Fruit fly (Drosophila melanogaster): Measurements from ENCODE around the gene CG33191.

Gene CG33191

DNA sequence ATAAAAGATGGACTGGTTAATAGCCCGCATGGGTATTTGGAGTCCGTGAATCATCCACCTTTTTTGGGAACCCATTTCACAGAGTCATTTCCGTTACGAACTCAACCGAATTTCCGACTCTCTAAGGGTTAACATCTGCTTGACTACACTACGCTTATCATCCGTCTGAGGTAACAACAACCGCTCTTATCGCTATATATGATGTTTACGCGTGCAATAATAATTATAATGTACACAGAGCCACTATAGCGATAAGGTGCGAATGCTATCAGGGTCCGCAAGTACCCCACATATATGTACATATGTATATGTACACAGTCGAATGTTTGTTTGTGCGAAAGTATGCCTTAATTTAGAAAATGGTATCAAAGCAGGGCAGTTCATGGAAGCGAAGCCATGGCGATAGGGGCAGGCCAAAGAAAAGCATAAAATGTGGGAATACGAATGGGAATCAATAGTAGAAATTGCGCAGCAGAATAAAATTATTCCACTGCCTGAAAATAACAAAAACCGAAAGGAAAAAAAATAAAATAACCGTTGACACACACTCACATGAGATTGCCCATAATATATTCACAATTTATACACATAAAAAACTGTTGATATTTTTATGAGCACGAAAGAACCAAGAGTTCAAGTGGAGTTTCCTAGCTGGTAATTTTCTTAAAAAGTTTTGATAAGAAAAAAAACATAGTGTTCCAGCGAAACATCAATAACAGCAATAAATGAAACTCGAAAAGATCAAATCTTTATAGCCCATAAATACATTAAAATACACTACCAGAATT is 30.9 kb upstream of the CG33191 start:
- TF ChIP-seq psq (optimal IDR thresholded peaks at IDR 0.05) (no peak), Myc (optimal IDR thresholded peaks at IDR 0.05) (no peak), insv (optimal IDR thresholded peaks at IDR 0.05) (no peak), Sin3A (optimal IDR thresholded peaks at IDR 0.05) (no peak)

DNA sequence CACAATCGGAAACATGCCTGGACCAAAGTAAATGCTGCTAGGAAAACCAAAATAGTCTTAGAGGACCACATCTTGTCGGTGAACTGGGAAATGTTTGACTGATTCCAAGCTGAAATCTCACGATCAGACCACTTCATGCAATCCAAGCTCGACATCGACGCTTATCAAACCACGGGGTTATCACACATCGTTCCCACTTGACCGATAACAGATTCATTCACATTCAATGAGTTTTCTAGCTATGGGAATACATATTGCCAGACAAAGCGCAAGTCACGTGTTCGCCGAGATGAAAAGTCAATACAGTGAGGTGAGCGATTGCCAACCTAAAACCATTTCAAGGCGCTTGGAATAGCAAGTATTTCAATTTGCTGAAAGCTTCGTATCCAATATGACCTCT is 30.0 kb upstream of the CG33191 start:
- TF ChIP-seq h (optimal IDR thresholded peaks at IDR 0.05) = no peak
- TF ChIP-seq Myc (optimal IDR thresholded peaks at IDR 0.05) = no peak
- TF ChIP-seq insv (optimal IDR thresholded peaks at IDR 0.05) = no peak
- no peak for TF ChIP-seq ttk (optimal IDR thresholded peaks at IDR 0.05)
- no peak for TF ChIP-seq psq (optimal IDR thresholded peaks at IDR 0.05)
- no peak for TF ChIP-seq Sin3A (optimal IDR thresholded peaks at IDR 0.05)

DNA sequence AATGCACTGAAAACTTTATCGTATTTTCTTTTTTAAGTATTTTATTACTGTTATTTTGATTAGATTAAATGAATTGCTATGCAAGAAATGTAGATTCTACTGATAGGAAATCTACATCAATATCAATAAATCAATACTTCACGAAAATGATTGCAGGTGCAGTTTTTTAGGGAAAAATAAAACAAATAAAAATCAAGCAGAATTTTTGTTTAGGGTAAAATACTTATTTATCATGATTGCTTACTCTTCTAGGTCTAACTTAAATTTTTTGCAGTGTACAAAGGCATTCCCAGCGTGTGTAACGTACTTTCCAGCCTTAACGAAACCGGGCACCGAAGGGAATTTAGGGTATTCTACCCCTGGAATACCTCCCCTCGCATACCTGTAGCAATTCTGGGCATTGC is 28.8 kb upstream of the CG33191 start:
- no peak for TF ChIP-seq Sin3A (optimal IDR thresholded peaks at IDR 0.05)
- TF ChIP-seq ttk (optimal IDR thresholded peaks at IDR 0.05) = no peak
- TF ChIP-seq h (optimal IDR thresholded peaks at IDR 0.05) = no peak
- TF ChIP-seq psq (optimal IDR thresholded peaks at IDR 0.05) = no peak
- no peak for TF ChIP-seq Myc (optimal IDR thresholded peaks at IDR 0.05)
- TF ChIP-seq insv (optimal IDR thresholded peaks at IDR 0.05) = no peak

DNA sequence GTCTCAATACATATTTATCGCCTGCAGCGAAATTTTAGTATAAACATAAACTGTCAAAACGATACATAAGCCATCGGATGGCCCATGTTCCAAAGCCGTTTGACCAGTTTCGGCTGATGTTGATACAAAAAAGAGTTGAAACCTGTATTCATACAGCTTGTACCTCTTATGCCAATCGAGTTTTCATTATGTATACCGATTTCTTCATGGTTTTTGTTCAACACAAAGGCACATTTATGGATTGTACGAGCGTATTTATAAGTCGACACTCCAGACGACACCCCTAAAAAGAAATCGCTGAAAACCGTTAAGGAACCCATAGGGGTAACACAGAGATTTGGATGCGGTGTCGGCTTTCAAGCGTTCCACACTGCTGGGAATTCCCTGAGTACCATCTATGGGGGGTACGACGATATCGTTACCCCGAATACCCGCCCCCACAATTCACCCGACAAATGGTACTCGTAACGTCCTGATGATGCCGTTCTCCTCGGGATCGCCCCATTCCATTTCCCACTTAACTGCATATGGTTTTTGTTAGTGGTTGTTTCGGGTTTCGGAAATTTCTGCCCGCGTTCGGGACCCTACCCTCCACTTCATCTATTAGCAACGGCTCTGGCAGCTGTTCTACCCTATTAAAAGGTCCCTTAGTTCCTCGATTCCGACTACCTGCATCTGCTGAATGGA is 28.3 kb upstream of the CG33191 start:
- TF ChIP-seq ttk (optimal IDR thresholded peaks at IDR 0.05) (no peak), psq (optimal IDR thresholded peaks at IDR 0.05) (no peak), h (optimal IDR thresholded peaks at IDR 0.05) (no peak), Myc (optimal IDR thresholded peaks at IDR 0.05) (no peak), insv (optimal IDR thresholded peaks at IDR 0.05) (no peak), Sin3A (optimal IDR thresholded peaks at IDR 0.05) (no peak)

DNA sequence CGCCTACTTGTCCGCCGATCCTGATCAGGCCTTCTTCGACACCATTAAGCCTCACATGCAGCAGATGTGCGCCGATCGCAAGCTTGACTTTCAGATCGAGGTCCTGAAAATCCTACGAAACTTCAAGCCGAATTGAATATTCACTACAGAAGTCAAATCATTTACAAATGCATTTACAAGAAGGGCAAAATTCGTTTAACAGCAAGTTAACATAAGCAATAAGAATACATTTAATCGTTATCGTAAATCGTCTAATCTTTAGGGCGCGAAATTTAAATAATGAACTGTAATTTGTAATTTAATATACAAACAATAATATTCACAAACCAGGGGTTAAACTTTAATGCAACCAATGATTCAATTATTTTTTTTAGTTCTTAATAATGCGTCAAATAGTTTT is 27.3 kb upstream of the CG33191 start:
- no peak for TF ChIP-seq psq (optimal IDR thresholded peaks at IDR 0.05)
- TF ChIP-seq Myc (optimal IDR thresholded peaks at IDR 0.05) = no peak
- TF ChIP-seq Sin3A (optimal IDR thresholded peaks at IDR 0.05) = no peak
- no peak for TF ChIP-seq insv (optimal IDR thresholded peaks at IDR 0.05)
- TF ChIP-seq ttk (optimal IDR thresholded peaks at IDR 0.05) = no peak

DNA sequence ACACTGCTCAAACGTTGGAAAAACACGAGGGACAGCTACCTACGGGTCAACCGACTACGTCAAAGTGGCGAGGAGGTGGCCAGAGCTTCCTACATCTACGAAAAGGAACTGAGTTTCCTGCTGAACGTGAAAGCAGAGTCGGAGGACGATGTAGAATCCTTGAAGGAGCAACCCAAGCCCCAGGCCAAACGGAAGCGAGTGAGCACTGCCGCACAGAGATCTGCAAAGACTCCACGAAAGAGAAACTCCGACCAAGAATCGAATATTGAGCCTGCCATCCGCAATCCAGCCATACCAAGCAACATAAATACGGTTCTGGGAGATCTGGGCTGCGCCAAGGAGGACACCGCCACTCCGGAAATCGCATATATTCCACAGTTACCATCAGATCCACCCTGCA is 26.9 kb upstream of the CG33191 start:
- TF ChIP-seq insv (optimal IDR thresholded peaks at IDR 0.05) (no peak), h (optimal IDR thresholded peaks at IDR 0.05) (no peak), Myc (optimal IDR thresholded peaks at IDR 0.05) (no peak), Sin3A (optimal IDR thresholded peaks at IDR 0.05) (no peak), ttk (optimal IDR thresholded peaks at IDR 0.05) (no peak), psq (optimal IDR thresholded peaks at IDR 0.05) (no peak)

DNA sequence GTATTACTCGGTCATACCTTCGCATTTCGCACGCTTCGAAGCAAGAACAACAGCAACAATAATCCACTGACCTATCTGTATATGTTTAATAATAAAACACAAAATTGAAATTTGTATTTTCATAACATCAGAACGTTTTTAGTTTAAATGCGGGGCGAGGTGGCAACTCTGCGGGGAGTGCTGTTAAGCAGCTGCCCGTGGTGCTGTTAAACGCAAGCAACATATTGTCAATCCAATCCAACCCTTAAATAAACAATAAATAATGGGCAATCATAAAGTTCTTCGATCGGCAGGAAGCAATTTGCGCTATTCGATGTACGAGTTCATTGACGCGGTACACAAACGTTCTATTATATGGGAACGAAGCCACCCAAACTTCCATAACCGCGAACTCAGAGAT is 26.4 kb upstream of the CG33191 start, which contains the start of gene hng2:
TSS of gene hng2 (plus strand) at position 219 of the 400 bp plus-strand sequence.
- TF ChIP-seq Sin3A (optimal IDR thresholded peaks at IDR 0.05) (no peak), psq (optimal IDR thresholded peaks at IDR 0.05) (no peak), h (optimal IDR thresholded peaks at IDR 0.05) (no peak), ttk (optimal IDR thresholded peaks at IDR 0.05) (no peak), Myc (optimal IDR thresholded peaks at IDR 0.05) (no peak), insv (optimal IDR thresholded peaks at IDR 0.05) (no peak)

DNA sequence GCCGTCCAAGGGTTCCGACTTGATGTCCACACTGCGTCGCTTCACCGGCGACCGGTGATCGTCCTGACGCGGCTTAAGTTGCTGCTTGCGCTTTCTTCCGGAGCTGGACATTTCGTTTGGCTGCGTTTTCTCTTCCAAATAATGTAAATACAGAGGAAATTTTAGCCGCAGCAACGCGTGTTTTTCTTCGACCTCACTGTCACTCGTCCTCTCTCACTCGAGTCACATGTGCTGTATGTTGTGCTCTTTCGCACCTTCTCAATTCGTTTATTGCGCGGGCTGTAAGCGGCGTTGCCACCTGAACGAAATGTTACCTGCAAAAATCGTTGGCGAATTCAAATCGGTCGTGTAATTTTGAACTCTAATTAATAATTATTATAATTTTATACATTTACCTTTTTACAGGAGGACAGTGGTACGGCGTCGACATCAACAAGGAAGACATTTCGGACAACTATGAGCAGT is 25.7 kb upstream of the CG33191 start, which contains the start of gene CG9839:
TSS of gene CG9839 (minus strand) at position 415 of the 465 bp plus-strand sequence.
- TF ChIP-seq h (optimal IDR thresholded peaks at IDR 0.05) = no peak
- TF ChIP-seq ttk (optimal IDR thresholded peaks at IDR 0.05) = no peak
- no peak for TF ChIP-seq Myc (optimal IDR thresholded peaks at IDR 0.05)
- no peak for TF ChIP-seq Sin3A (optimal IDR thresholded peaks at IDR 0.05)
- no peak for TF ChIP-seq psq (optimal IDR thresholded peaks at IDR 0.05)
- TF ChIP-seq insv (optimal IDR thresholded peaks at IDR 0.05) = no peak

DNA sequence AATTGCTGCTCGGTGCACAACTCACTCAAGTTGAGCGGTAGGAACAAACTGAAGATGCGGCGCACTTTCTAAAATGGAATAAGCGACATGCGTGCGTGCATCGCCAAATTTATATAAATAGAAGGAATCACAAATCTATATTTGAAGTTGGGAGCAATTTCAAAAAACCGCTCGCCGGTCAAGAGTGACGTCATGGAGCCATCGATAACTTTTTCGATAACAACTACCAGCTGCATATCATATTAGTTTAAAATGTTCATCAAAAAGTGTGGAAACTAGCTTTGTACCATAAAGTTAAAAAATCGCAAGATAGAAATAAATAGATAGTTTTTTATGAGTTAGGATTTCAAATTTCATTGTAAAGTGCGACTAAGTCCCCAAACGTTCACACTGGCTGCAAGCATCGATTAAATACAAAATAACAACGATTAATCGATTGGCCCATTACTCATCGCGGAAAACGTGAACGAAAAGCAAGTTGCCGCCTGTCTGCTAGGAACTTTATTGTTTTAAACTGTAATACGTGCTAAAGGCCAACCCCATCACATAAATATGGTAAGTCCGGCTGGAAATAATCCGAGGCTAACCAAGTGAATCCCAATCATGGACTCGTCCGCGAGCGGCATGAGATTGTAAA is 21.5 kb upstream of the CG33191 start, which contains the start of the genes Pif1A, Pif1B and CCT7:
TSS of gene Pif1A (minus strand) at position 51 of the 637 bp plus-strand sequence.
TSS of gene Pif1B (minus strand) at position 51 of the 637 bp plus-strand sequence.
TSS of gene CCT7 (plus strand) at position 439 of the 637 bp plus-strand sequence.
- TF ChIP-seq psq (optimal IDR thresholded peaks at IDR 0.05) (no peak), Sin3A (optimal IDR thresholded peaks at IDR 0.05) (no peak), ttk (optimal IDR thresholded peaks at IDR 0.05) (no peak), Myc (optimal IDR thresholded peaks at IDR 0.05) (no peak), h (optimal IDR thresholded peaks at IDR 0.05) (no peak)

DNA sequence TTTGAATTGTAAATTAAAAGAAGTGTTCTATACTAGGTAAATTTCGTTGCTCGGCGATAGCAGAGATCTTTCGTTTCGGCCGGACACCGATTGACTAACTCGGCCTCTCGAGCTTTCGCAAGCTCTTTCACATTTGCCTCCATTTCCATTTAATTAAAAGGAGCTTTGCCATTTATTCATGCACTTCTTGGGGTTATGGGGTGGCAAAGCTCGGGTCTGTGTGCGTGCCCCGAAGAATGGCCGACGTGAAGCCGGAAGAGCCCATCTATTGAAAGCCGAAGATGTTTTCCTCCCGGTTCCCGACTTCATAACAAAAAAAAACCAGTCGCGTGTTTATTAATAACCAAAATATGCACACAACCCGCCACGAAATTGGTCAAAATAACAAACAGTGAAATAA is 20.1 kb upstream of the CG33191 start:
- TF ChIP-seq insv (optimal IDR thresholded peaks at IDR 0.05) (no peak), psq (optimal IDR thresholded peaks at IDR 0.05) (no peak)

DNA sequence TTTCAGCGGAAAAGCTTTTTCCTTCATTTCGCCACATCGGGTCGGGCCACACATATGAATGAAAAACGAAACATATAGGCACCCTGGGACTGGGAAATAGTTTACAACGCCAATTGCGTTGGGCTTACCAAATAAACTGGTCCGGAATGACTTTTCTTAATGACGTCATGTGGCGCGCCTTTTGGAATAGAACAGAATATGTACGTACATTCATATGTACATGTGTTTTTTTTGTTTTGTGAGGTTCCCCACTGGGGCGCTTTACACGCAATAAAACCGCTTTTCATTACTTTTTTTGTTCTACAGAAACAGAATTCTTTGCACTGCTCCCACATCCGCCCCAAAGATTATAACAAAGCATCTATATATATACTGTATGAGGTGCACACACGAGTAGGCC is 18.6 kb upstream of the CG33191 start:
- TF ChIP-seq psq (optimal IDR thresholded peaks at IDR 0.05) (no peak), Myc (optimal IDR thresholded peaks at IDR 0.05) (no peak), Sin3A (optimal IDR thresholded peaks at IDR 0.05) (no peak)

DNA sequence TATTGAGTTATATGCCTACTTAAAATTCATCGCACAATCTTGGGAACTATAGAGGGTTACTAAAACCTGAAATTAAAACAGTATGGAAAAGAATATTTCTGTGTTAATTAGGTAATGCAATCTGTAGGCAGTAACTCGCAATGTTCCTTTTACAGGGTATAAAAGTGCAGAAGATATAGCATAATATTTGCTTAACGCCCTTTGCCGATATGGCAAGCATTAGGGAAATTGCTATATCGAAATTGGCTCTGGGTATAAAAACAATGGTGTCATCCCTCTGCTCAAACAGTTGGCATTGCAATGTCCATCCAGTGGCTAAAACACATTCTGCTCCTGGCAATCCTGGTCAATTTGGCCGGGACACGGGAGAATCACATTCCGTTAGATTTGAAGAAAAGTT is 14.7 kb upstream of the CG33191 start, which contains the start of gene Ir85a:
TSS of gene Ir85a (plus strand) at position 301 of the 400 bp plus-strand sequence.
- TF ChIP-seq Myc (optimal IDR thresholded peaks at IDR 0.05) (no peak), insv (optimal IDR thresholded peaks at IDR 0.05) (no peak), h (optimal IDR thresholded peaks at IDR 0.05) (no peak), psq (optimal IDR thresholded peaks at IDR 0.05) (no peak), ttk (optimal IDR thresholded peaks at IDR 0.05) (no peak), Sin3A (optimal IDR thresholded peaks at IDR 0.05) (no peak)
